Fruit fly (Drosophila melanogaster) whole organism, prepupa: Measurements from ENCODE around the gene bru1.

Experiments used
- Blimp-1 ChIP-seq: fragments of 200-800 bp; sonication (Bioruptor generic); optimal IDR thresholded peaks from 3 replicates; lab custom pipeline; 2017; ENCODE audit warnings: missing biosample characterization, missing genetic modification characterization, mild to moderate bottlenecking, moderate library complexity, missing genetic modification reagents
- CG16779 ChIP-seq: fragments of 200-800 bp; sonication (Bioruptor generic); optimal IDR thresholded peaks from 3 replicates; lab custom pipeline; 2017; ENCODE audit warnings: missing biosample characterization, mild to moderate bottlenecking, missing genetic modification characterization
- CG6276 ChIP-seq: fragments of 200-800 bp; sonication (Bioruptor generic); optimal IDR thresholded peaks from 2 replicates; lab custom pipeline; 2017; ENCODE audit warnings: missing biosample characterization, mild to moderate bottlenecking, missing genetic modification characterization
- Eip78C ChIP-seq: fragments of 200-800 bp; sonication (Bioruptor generic); peaks from one replicate; lab custom pipeline; 2016; ENCODE audit warnings: missing biosample characterization, missing genetic modification characterization
- Met ChIP-seq: fragments of 200-800 bp; sonication (Bioruptor generic); optimal IDR thresholded peaks from 3 replicates; lab custom pipeline; 2016; ENCODE audit warnings: missing biosample characterization, missing genetic modification characterization

DNA sequence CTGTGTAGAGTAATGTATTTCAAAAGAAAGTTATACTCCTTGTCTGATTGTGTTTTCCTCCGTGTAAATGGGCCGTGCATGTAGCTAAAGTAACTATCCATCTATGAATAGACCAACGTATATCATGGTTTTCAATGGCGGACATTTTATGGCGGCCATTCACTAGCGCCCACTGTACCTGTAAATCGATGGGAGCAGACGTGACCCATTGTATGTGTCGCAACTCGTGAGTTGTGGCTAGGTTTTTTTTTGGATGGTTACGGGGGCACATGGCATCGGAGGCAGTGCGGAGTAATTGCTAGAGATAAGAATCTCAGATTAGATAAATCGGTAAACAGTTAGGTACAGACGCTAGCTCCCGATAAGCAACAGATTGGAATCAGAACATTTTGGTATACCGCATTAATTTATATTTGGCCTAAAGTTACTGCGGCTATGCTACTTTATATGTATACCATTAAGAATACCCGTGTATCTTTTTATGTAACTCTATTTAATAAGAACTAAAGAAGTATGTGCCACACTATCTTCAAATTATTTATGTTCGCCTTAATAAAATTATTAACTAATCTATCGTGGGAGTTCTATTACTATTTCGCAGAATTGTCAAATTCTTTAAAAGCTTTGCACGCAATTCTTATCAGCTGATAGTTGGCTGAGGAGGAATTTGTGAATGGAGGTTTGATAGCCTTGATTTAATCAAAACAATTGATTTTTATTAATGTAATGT is 171.5 kb downstream of the bru1 start:
- no peak for TF ChIP-seq CG16779 (tag; lab: Kevin White, UChicago)
- TF ChIP-seq Blimp-1 (GFP tag; lab: Kevin White, UChicago): no peak
- TF ChIP-seq CG6276 (GFP tag; lab: Kevin White, UChicago): no peak
- TF ChIP-seq Eip78C (GFP tag; lab: Kevin White, UChicago): no peak
- TF ChIP-seq Met (GFP tag; lab: Kevin White, UChicago): no peak
